Worm (Caenorhabditis elegans) whole organism, L1 larva: Measurements from ENCODE around the gene ncl-1.
A peak's percentile ranks its signal among the peaks of the same experiment; 100 is the strongest.

Experiments used
- aly-2 ChIP-seq: fragments of 150-350 bp; optimal IDR thresholded peaks from 2 replicates; lab custom pipeline; 2014; ENCODE audit warnings: missing biosample characterization, missing genetic modification characterization
- ama-1 ChIP-seq: fragments of 150-350 bp; optimal IDR thresholded peaks from 2 replicates; lab custom pipeline; 2014
- dpl-1 ChIP-seq, 3 experiments: fragments of 150-350 bp in 2 of 3; sonication (generic microtip) in 1 of 3; optimal IDR thresholded peaks; 2 replicates each; lab custom pipeline; 2014 to 2017; ENCODE audit warnings: missing biosample characterization in 3 of 3, missing genetic modification characterization in 3 of 3, missing genetic modification reagents in 3 of 3
- lsy-2 ChIP-seq, 2 experiments: fragments of 150-350 bp; optimal IDR thresholded peaks; 2 replicates each; lab custom pipeline; 2014; ENCODE audit warnings: missing biosample characterization in 2 of 2, missing genetic modification characterization in 2 of 2
- nhr-237 ChIP-seq: fragments of 150-350 bp; optimal IDR thresholded peaks from 2 replicates; lab custom pipeline; 2014; ENCODE audit warnings: missing biosample characterization, missing genetic modification characterization
- nhr-76 ChIP-seq: sonication (generic microtip); optimal IDR thresholded peaks from 2 replicates; lab custom pipeline; 2017; ENCODE audit warnings: missing biosample characterization, missing genetic modification characterization
- snpc-4 ChIP-seq: fragments of 150-350 bp; optimal IDR thresholded peaks from 2 replicates; lab custom pipeline; 2014; ENCODE audit warnings: missing biosample characterization, missing genetic modification characterization
- sptf-1 ChIP-seq: fragments of 150-350 bp; optimal IDR thresholded peaks from 2 replicates; lab custom pipeline; 2014; ENCODE audit warnings: missing biosample characterization, missing genetic modification characterization
- unc-130 ChIP-seq: fragments of 150-350 bp; optimal IDR thresholded peaks from 2 replicates; lab custom pipeline; 2017; ENCODE audit warnings: missing biosample characterization, missing genetic modification characterization, inconsistent platforms

- TF ChIP-seq snpc-4 = no peak
- peak; percentile 18 for TF ChIP-seq ama-1 (lab: Kevin White, UChicago)
- TF ChIP-seq dpl-1 (GFP tag; optimal IDR thresholded peaks at IDR 0.05; lab: Kevin White, UChicago) = peak in 1 of 3 experiments; percentile 27
- TF ChIP-seq aly-2 (tag; lab: Kevin White, UChicago) = no peak
- no peak for TF ChIP-seq nhr-237 (tag; lab: Kevin White, UChicago)
- TF ChIP-seq sptf-1 (tag; lab: Kevin White, UChicago) = no peak
- TF ChIP-seq lsy-2 (tag; optimal IDR thresholded peaks at IDR 0.05; lab: Kevin White, UChicago) = peak in 1 of 2 experiments; percentile 20
- TF ChIP-seq nhr-76 (tag; lab: Kevin White, UChicago) = no peak
- TF ChIP-seq unc-130 (tag; lab: Kevin White, UChicago) = no peak
Measured at ce11 chrIII:7719364-7719936, at the start of gene ncl-1.
